Fruit fly (Drosophila melanogaster): ENCODE measurements around the gene Ras64B.

dm6 chr3L:4115107-4115506, 23.8 kb upstream of the Ras64B start:
- TF ChIP-seq lola (GFP tag; optimal IDR thresholded peaks at IDR 0.05) (no peak), Dll (GFP tag; IDR thresholded peaks at IDR 0.05; ENCODE audit: partially characterized antibody) (no peak), vvl (GFP tag; IDR thresholded peaks at IDR 0.05) (no peak), CG6272 (GFP tag; IDR thresholded peaks at IDR 0.05) (no peak), kah (GFP tag; optimal IDR thresholded peaks at IDR 0.05) (no peak), tna (GFP tag; IDR thresholded peaks at IDR 0.05; ENCODE audit: partially characterized antibody) (no peak), Gsc (GFP tag; IDR thresholded peaks at IDR 0.05) (no peak), ara (GFP tag; IDR thresholded peaks at IDR 0.05) (no peak)

Data from whole organism, embryonic.